Fruit fly (Drosophila melanogaster): ENCODE measurements around the gene CG12522.

- no peak for TF ChIP-seq h (optimal IDR thresholded peaks at IDR 0.05)
- no peak for TF ChIP-seq insv (optimal IDR thresholded peaks at IDR 0.05)
- no peak for TF ChIP-seq ttk (optimal IDR thresholded peaks at IDR 0.05)
- TF ChIP-seq psq (optimal IDR thresholded peaks at IDR 0.05): no peak
- TF ChIP-seq Myc (optimal IDR thresholded peaks at IDR 0.05): no peak
Observed at dm6 chr3L:11123598-11124284, 15.7 kb downstream of the CG12522 start.
